Fruit fly (Drosophila melanogaster) S2 (cell line): ENCODE results near the gene Ctr1A.

Experiments used
- CG8478 ChIP-seq: fragments of >200 bp; optimal IDR thresholded peaks from 2 replicates; lab custom pipeline; 2018
- CTCF ChIP-seq, 2 experiments: fragments of >200 bp; optimal IDR thresholded peaks; 2 replicates each; lab custom pipeline; 2018

The Ctr1A gene

DNA sequence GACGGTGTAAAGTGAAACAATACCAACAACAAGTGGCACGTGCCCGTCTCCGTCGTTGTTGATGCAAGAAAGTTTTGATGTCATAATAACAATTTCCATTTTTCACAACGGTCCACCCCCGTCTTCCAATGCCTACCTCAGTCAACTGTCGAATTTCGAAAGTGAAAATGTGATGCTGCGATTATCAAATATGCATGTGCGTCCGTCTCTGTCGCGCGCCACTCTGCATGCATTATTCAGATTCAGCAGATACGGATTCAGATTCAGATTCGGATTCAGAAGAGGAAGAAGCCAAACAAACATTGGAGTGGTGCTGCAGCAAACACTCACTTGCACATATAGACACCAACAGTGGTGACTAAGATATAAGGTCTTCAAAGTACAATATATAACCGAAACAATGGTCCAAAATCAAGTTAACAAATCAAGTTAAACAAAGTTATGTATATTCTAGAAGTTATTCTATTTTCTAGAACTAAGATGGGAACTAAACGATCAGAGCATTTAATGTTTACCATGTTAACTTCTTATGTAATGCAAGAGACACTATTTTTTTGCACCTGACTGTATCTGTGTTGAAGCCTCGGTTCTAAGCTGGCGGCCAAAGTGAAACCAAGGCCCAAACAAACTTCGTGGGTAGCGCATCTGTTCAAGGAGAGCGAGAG lies 18.7 kb upstream of the Ctr1A start:
- TF ChIP-seq CTCF (optimal IDR thresholded peaks at IDR 0.05; lab: Kevin White, UChicago) (no peak), CG8478 (no peak)

dm6 chrX:6646846-6647245 lies 14.6 kb upstream of the Ctr1A start:
- TF ChIP-seq CG8478 (no peak), CTCF (optimal IDR thresholded peaks at IDR 0.05; lab: Kevin White, UChicago) (no peak)

DNA sequence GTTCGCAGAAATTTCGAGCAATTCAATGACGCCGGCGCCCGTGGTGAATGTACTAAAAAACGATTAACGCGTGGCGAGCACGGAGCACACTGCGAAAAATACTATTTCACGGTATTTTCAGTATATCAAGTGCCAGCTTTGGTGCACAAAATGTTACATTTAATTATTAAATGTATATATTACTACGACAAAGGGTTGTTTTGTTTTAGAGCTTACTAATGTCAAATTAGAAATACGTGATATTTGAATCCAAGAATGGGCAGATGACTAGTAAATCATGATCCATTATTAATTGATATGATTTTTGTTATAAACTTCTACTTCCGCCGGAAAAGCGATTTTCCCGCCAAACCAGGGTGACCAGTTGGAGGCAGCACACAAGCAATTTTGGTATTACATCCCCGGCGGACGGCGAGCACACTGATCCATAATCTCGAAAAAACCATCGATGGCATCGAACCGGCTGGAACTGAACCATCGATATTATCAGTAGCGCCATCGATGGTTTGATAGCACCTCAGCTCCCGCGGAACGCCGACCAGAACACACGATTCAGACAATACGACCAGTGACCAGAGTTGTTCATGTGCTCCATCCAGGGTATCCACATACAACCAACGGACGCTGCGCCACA lies 7.1 kb upstream of the Ctr1A start, which contains the start of the genes CG3226 and Cdc7:
Gene CG3226, minus strand, starts transcription at position 51 of the 634 bp plus-strand sequence.
Gene Cdc7, plus strand, starts transcription at position 344 of the 634 bp plus-strand sequence.
- no peak for TF ChIP-seq CG8478
- TF ChIP-seq CTCF (optimal IDR thresholded peaks at IDR 0.05; lab: Kevin White, UChicago), result peak in 1 of 2 experiments; percentile 39

DNA sequence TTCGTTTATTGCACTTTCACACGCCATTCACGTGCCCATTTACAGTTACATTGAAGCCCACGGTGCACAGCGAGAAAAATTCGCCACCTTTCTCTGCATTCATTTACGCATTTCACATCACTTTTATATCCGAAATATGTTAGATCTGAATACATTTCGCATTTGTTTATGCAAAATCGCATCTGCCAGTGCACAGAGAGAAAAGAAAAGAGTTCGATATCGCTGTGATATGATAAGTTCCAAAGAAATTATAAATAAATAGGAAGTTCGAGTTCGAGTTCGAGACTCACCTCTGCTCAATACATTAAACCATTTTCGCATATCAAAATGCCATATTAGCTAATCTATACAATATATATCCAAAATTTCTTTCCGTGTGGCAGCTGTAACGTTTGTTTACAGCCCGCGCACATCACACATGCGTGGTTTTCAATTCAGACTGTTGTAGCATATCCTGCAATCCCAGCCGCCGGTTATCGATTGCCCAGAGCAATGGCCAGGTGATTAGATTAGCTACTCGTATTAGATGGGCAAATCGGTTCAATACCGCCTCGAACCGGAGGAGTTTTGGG lies 5.3 kb upstream of the Ctr1A start:
- TF ChIP-seq CG8478 (no peak), CTCF (optimal IDR thresholded peaks at IDR 0.05; lab: Kevin White, UChicago) (no peak)

DNA sequence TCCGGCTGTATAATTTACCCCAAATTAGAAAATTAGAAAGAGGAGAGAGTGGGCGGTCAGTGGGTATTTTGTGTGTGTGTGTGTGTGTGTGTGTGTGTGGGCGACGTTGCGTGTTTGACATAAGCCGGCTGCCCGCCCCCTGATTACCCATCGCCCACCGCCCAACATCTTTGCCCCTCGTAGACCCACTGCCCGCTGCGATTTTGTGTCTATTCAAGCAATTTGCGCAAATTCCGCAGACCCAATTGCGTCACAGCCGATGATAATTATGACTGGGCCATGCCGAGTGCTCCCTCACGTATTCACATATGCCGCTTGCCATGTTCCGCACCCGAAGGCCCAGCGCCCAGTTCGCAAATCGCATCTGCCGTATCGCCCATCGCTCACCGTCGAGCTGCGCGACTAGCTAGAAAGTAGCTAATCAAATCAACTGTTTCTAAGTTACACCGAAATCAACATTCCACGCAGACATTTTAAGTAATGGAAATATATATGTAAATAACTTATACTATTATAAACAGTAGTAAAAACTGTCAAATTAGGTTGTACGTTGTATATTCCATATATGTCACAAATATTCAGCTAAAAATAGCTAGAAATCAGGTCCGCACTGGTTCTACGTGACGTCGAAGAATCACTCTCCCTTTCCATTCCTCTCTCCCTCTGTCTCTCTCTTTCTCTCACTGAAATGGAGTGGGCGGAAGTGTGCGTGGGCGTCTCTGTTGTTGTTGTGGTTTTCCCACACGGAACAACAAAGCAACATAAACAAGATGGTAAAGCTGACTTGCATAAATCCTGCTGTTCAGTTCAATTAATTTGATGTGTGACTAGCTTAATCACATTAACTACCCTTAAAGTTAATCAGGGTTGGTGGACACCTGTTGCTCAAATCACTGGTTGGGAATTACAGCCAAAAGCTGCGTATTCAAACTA lies 4.6 kb upstream of the Ctr1A start:
- TF ChIP-seq CG8478, result no peak
- TF ChIP-seq CTCF (optimal IDR thresholded peaks at IDR 0.05; lab: Kevin White, UChicago), result no peak

DNA sequence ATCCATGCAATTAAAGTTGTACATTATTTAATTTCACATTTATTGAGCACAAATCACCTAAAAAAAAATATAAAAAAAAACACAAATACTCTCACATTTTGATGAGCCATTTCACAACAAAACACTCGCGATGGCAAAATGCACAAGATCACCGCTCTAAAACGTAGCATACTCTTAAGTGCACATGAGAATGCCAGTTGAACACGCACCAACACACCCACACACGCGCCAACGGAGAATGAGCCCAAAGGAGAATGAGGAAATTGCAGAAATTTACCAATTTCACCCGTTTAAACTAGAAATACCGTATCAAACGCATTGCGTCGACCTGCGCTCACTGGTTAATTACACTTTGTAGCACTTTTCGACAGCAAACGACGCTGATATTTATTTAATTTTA lies 1.5 kb upstream of the Ctr1A start:
- TF ChIP-seq CTCF (optimal IDR thresholded peaks at IDR 0.05; lab: Kevin White, UChicago) (no peak), CG8478 (no peak)

DNA sequence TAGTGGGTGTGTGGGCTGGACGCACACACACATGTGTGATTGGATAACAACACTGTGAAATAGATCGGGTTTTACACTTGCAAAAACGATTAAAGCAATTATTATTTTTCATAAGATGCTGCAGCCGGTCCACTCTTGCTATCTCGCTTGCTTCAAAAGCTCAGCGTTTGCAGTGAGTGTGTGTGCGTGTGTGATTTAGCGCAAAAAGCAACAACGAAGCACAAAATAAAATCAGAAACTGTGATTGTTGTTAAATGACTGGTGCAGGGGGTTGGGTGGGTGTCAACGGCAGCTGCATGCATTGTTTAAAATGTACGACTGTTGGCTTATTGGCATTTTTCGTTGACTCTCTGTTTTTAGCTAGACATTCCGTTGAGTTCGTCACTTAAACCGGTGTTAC lies 433 bp downstream of the Ctr1A start:
- no peak for TF ChIP-seq CG8478
- no peak for TF ChIP-seq CTCF (optimal IDR thresholded peaks at IDR 0.05; lab: Kevin White, UChicago)

DNA sequence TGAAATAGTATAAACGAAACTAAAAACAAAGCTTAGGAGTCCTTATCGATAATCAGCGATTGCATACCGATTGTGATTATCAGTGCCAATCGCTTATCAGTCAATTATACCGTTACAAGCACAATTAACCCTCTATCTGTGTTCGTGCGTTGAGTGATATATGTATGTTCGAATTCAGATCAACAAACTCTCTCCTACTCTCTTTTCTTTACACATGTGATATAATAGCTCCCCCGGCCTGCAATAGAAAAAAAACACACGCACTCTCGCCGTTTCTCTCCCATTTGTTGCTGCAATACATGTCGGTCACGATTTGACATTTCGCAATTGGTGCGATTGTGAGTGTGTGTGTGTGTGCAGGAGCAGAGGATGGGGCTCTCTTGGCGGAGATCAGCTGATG lies 931 bp downstream of the Ctr1A start:
- TF ChIP-seq CG8478 (no peak), CTCF (optimal IDR thresholded peaks at IDR 0.05; lab: Kevin White, UChicago) (no peak)

DNA sequence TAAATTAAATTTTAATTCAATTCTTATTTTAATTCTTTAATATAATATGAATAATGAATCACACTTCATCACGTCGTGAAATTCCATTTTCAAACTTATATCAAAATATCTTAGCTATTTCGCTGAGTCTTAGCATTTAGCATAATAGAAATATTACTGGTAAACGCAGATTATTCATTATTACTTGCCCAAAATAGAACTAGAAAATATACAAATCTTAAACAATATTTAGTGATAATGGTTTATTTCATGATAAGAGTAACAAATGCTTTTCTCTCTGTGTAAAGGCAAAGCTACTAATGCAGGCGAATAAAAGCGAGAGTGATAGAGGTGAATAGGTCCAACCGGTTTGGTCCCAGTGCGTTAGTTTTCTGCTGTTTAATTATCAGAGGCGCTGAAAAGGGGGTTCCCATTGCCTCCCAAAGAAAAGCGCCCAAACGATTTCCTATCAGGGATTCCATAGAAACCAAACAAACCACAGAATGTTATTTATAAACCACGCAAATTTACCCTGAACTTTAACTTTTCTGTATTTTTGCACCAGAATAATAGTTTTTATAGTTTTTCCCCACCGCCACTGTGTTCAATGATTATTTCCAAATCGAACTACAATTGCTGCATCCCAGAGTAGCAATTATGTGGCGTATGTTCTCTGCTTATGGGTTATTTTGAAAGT lies 1.6 kb downstream of the Ctr1A start:
- no peak for TF ChIP-seq CTCF (optimal IDR thresholded peaks at IDR 0.05; lab: Kevin White, UChicago)
- no peak for TF ChIP-seq CG8478

DNA sequence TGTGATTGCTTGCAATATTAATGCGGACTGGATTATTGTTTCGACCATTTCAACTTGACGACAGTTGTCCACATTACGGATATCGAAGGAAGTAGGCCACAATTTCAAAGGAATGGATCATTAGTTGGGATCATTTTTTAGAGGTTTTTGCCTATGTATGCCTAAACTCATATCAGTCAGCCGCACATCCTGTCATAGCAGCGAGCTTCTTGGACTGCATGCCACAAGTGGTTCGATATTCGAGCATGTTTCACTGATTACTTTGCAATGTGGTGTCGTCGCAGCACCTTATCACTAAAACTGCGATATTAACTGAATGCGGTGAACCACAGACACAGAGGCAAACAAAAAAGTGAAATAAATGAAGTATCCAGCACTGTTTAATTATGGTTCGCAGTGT lies 2.5 kb downstream of the Ctr1A start:
- TF ChIP-seq CTCF (optimal IDR thresholded peaks at IDR 0.05; lab: Kevin White, UChicago) (no peak), CG8478 (no peak)

- TF ChIP-seq CG8478, result no peak
- no peak for TF ChIP-seq CTCF (optimal IDR thresholded peaks at IDR 0.05; lab: Kevin White, UChicago)
Measured at dm6 chrX:6673637-6674487, 12.4 kb downstream of the Ctr1A start, which contains the start of the genes CG3198 and Mcm6. TSS of gene CG3198 (minus strand) at chrX:6673973. TSS of gene Mcm6 (plus strand) at chrX:6674387.

DNA sequence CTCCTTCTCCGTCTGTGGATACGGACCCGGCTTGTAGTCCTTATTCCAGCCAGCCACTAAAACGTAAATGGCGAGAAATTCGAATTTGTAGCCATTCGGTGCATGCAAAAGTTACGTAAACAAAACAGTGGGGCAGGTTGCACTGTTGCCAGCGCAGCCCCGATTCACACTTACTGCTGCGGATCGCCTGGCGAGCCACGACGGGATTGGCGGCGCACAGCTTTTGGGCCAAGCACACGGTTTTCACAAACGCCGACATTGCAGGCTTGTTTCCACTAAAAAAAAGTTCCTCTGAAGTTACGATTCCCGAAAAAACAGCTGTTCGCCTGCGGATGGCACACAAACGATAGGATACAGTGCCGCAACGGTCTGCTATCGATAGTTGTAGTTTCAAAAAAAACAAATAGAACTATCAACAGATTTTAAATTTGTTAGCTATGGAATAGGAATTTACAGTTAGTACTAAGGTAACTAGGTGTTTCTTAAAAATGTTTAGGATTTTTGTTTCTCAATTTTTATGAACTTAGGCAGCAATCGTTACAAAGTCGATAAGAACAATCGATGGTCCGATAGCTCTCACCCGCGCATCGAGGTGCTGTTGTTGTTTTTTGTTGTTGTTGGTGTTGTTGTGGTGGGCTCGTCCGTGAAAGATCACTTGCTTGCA lies 16.5 kb downstream of the Ctr1A start, which contains the start of gene Fum1:
Gene Fum1, plus strand, starts transcription at position 599 of the 664 bp plus-strand sequence.
- TF ChIP-seq CTCF (optimal IDR thresholded peaks at IDR 0.05; lab: Kevin White, UChicago), result no peak
- TF ChIP-seq CG8478, result no peak
